Worm (Caenorhabditis elegans): ENCODE measurements around the gene Y69F12A.1.

- no peak for TF ChIP-seq ama-1 (optimal IDR thresholded peaks at IDR 0.05)
- TF ChIP-seq tra-4 (tag; optimal IDR thresholded peaks at IDR 0.05), result no peak
- no peak for TF ChIP-seq hmbx-1 (tag; optimal IDR thresholded peaks at IDR 0.05)
- TF ChIP-seq F13C5.2 (tag; optimal IDR thresholded peaks at IDR 0.05), result peak; percentile 51
- no peak for TF ChIP-seq scrt-1 (GFP tag; IDR thresholded peaks at IDR 0.05)
- no peak for TF ChIP-seq sea-1 (GFP tag; conservative IDR thresholded peaks at IDR 0.05)
- no peak for TF ChIP-seq flt-1 (GFP tag; IDR thresholded peaks at IDR 0.05)
Measured at ce11 chrIII:7499421-7499902, 42.7 kb downstream of the Y69F12A.1 start, which contains the start of the genes C07H6.9 and sap-140.

Measured in whole organism, early embryonic.